Fruit fly (Drosophila melanogaster): ENCODE measurements around the gene CG8043.

Gene CG8043

dm6 chr3R:8705323-8706097 lies 28.8 kb downstream of the CG8043 start:
- TF ChIP-seq CG10348 (GFP tag; IDR thresholded peaks at IDR 0.05) (no peak), CG13204 (GFP tag; optimal IDR thresholded peaks at IDR 0.05) (peak; percentile 30), CG34367 (tag; optimal IDR thresholded peaks at IDR 0.05) (peak; percentile 36), Snoo (tag; optimal IDR thresholded peaks at IDR 0.05) (no peak), CG15710 (tag; optimal IDR thresholded peaks at IDR 0.05) (no peak), CG8159 (tag; optimal IDR thresholded peaks at IDR 0.05) (peak; percentile 53), CG12605 (GFP tag; IDR thresholded peaks at IDR 0.05) (peak; percentile 57; the same call in 1 of the 2 replicates), rn (GFP tag; IDR thresholded peaks at IDR 0.05) (no peak), CG32121 (GFP tag; IDR thresholded peaks at IDR 0.05) (no peak), Pif1A (GFP tag; optimal IDR thresholded peaks at IDR 0.05) (peak; percentile 33), CG14655 (GFP tag; optimal IDR thresholded peaks at IDR 0.05) (peak; percentile 38), CG17806 (tag; optimal IDR thresholded peaks at IDR 0.05) (no peak), D1 (tag; optimal IDR thresholded peaks at IDR 0.05) (no peak), Ets98B (GFP tag; IDR thresholded peaks at IDR 0.05) (no peak), fd96Ca (GFP tag; IDR thresholded peaks at IDR 0.05) (no peak), CG9948 (tag; optimal IDR thresholded peaks at IDR 0.05) (no peak), CG8301 (tag; optimal IDR thresholded peaks at IDR 0.05) (no peak), Pif1B (GFP tag; optimal IDR thresholded peaks at IDR 0.05) (peak; percentile 13), CG4496 (GFP tag; IDR thresholded peaks at IDR 0.05) (no peak), EcR (GFP tag; optimal IDR thresholded peaks at IDR 0.05) (no peak), gl (tag; optimal IDR thresholded peaks at IDR 0.05) (peak; percentile 78)

DNA sequence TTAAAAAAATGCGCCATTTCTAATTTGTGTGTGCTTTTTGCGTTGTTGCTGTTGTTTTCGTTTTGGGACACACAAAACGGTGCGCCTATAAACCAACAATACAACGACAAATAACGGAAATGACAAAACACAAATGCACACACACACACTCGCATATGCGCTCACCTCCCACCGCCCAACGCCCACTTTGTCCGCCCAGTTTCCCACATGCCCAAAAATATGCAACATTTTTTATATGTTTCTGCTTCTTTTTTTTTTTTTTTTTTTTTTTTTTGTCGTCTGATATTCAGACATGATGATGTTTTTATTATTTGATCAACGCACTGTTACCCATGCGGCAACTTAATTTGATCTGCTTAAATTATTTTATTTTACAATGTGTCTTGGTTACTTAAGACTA lies 30.5 kb downstream of the CG8043 start:
- no peak for TF ChIP-seq CG9948 (tag; optimal IDR thresholded peaks at IDR 0.05)
- peak; percentile 12 for TF ChIP-seq CG8159 (tag; optimal IDR thresholded peaks at IDR 0.05)
- no peak for TF ChIP-seq Pif1B (GFP tag; optimal IDR thresholded peaks at IDR 0.05)

- TF ChIP-seq EcR (GFP tag; optimal IDR thresholded peaks at IDR 0.05) (peak; percentile 95), Ets98B (GFP tag; IDR thresholded peaks at IDR 0.05) (peak; percentile 59), CG8301 (tag; optimal IDR thresholded peaks at IDR 0.05) (no peak), CG4496 (GFP tag; IDR thresholded peaks at IDR 0.05) (peak; percentile 28; the same call in 1 of the 3 replicates), CG34367 (tag; optimal IDR thresholded peaks at IDR 0.05) (no peak), CG8159 (tag; optimal IDR thresholded peaks at IDR 0.05) (peak; percentile 14), Pif1A (GFP tag; optimal IDR thresholded peaks at IDR 0.05) (no peak), CG14655 (GFP tag; optimal IDR thresholded peaks at IDR 0.05) (peak; percentile 19), CG17806 (tag; optimal IDR thresholded peaks at IDR 0.05) (no peak), rn (GFP tag; IDR thresholded peaks at IDR 0.05) (no peak), CG32121 (GFP tag; IDR thresholded peaks at IDR 0.05) (peak; percentile 50), fd96Ca (GFP tag; IDR thresholded peaks at IDR 0.05) (peak; percentile 45; the same call in 1 of the 3 replicates)
Observed at dm6 chr3R:8711890-8712449, 35.3 kb downstream of the CG8043 start.

- peak; percentile 12; the same call in 1 of the 3 replicates for TF ChIP-seq CG4496 (GFP tag; IDR thresholded peaks at IDR 0.05)
- no peak for TF ChIP-seq EcR (GFP tag; optimal IDR thresholded peaks at IDR 0.05)
- peak; percentile 20; the same call in 1 of the 2 replicates for TF ChIP-seq Ets98B (GFP tag; IDR thresholded peaks at IDR 0.05)
- no peak for TF ChIP-seq fd96Ca (GFP tag; IDR thresholded peaks at IDR 0.05)
- TF ChIP-seq CG8159 (tag; optimal IDR thresholded peaks at IDR 0.05), result peak; percentile 23
- TF ChIP-seq Pif1A (GFP tag; optimal IDR thresholded peaks at IDR 0.05), result no peak
- TF ChIP-seq CG15710 (tag; optimal IDR thresholded peaks at IDR 0.05), result peak; percentile 25
- TF ChIP-seq Pif1B (GFP tag; optimal IDR thresholded peaks at IDR 0.05), result peak; percentile 38
- TF ChIP-seq CG14655 (GFP tag; optimal IDR thresholded peaks at IDR 0.05), result no peak
- TF ChIP-seq Snoo (tag; optimal IDR thresholded peaks at IDR 0.05), result peak; percentile 30
- no peak for TF ChIP-seq CG9948 (tag; optimal IDR thresholded peaks at IDR 0.05)
- TF ChIP-seq CG34367 (tag; optimal IDR thresholded peaks at IDR 0.05), result no peak
- peak; percentile 5 for TF ChIP-seq CG17806 (tag; optimal IDR thresholded peaks at IDR 0.05)
- no peak for TF ChIP-seq D1 (tag; optimal IDR thresholded peaks at IDR 0.05)
- TF ChIP-seq CG12605 (GFP tag; IDR thresholded peaks at IDR 0.05), result 0 out of 2 replicates have a peak, but pooled peaks have one; percentile 9
Observed at dm6 chr3R:8712722-8713131, 36.0 kb downstream of the CG8043 start, which contains the start of gene CG8112. CG8112 (plus strand) TSS chr3R:8712933.

DNA sequence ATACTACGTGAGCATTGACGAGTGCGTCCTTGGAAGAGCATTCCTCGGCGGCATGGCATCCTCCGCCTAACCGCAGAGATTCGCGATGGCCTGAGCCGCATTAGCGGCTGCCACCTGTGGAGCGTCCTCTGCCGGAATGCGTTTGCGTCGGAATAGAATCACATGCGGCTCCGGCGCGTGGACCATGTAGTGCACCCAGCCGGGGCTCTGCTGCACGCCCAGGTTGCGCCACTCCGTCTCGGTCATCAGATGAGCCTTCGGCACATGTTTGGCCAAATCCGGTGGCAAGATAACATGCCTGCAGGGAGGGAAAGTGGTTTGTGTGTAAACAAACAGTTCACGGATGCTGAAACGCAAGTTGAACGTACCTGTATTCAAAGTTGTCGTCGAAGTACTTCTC lies 38.7 kb downstream of the CG8043 start:
- TF ChIP-seq CG12605 (GFP tag; IDR thresholded peaks at IDR 0.05) (peak; percentile 55; the same call in 1 of the 2 replicates), Ets98B (GFP tag; IDR thresholded peaks at IDR 0.05) (no peak)

DNA sequence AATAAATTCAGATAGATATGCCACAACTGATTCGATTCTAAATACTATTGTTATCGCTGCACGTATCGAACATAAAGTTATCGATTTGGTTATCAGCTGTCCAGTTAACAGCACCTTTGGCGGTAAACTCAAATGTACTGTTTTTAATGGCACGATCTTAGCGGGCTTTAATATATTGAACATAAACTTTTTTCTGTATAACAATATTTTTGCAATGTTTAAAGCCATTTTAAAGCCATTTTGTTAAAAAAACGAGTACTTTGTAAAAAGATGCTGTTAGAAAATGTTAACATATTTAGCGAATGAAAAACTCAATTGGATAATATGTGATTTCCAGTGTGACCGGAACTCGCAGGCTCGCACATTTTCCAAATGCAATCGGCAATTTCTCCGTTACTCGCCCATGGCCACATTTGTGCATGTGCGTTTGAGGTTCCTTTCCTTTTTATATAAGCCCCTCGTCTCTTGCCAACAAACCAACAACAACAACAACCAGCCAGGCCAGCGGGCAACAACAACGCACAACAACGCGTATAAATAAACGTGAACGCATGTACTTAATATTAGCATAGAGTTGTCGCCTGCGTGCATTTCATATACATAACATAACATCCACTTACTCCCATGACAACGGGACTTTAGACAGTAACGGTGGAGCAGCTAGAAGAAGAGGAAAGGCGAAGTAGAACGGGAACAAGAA lies 39.3 kb downstream of the CG8043 start, which contains the start of gene TMEM216:
TMEM216 (plus strand) TSS at position 393 of the 700 bp plus-strand sequence.
- no peak for TF ChIP-seq CG9948 (tag; optimal IDR thresholded peaks at IDR 0.05)
- no peak for TF ChIP-seq CG14655 (GFP tag; optimal IDR thresholded peaks at IDR 0.05)
- TF ChIP-seq EcR (GFP tag; optimal IDR thresholded peaks at IDR 0.05), result peak; percentile 2
- 0 out of 3 replicates have a peak, but pooled peaks have one; percentile 17 for TF ChIP-seq CG4496 (GFP tag; IDR thresholded peaks at IDR 0.05)
- TF ChIP-seq gl (tag; optimal IDR thresholded peaks at IDR 0.05), result peak; percentile 28
- no peak for TF ChIP-seq D1 (tag; optimal IDR thresholded peaks at IDR 0.05)
- no peak for TF ChIP-seq CG34367 (tag; optimal IDR thresholded peaks at IDR 0.05)
